Fruit fly (Drosophila melanogaster) whole organism, embryonic: ENCODE measurements around the gene Esyt2.

Source experiments
- Antp ChIP-seq: fragments of 200-800 bp; sonication (Bioruptor generic); optimal IDR thresholded peaks from 3 replicates; lab custom pipeline; 2016; ENCODE audit warnings: missing biosample characterization, missing genetic modification characterization
- Atf-2 ChIP-seq: fragments of 200-800 bp; sonication (Bioruptor generic); optimal IDR thresholded peaks from 2 replicates; lab custom pipeline; 2016; ENCODE audit warnings: missing biosample characterization, missing genetic modification characterization
- CG10267 ChIP-seq: fragments of 200-800 bp; sonication (Bioruptor generic); optimal IDR thresholded peaks from 2 replicates; lab custom pipeline; 2018; ENCODE audit warnings: missing biosample characterization, mild to moderate bottlenecking, missing genetic modification characterization, moderate library complexity
- CG10274 ChIP-seq: fragments of 200-800 bp; sonication (Bioruptor generic); optimal IDR thresholded peaks from 3 replicates; lab custom pipeline; 2017; ENCODE audit warnings: missing biosample characterization, mild to moderate bottlenecking, missing genetic modification characterization
- CG10462 ChIP-seq: fragments of 200-800 bp; sonication (Bioruptor generic); optimal IDR thresholded peaks from 2 replicates; lab custom pipeline; 2016; ENCODE audit warnings: missing biosample characterization, missing genetic modification characterization
- CG10654 ChIP-seq: fragments of 200-800 bp; sonication (Bioruptor generic); optimal IDR thresholded peaks from 2 replicates; lab custom pipeline; 2016; ENCODE audit warnings: missing biosample characterization, missing genetic modification characterization
- CG11398 ChIP-seq: fragments of 200-800 bp; sonication (Bioruptor generic); optimal IDR thresholded peaks from 2 replicates; lab custom pipeline; 2016; ENCODE audit warnings: missing biosample characterization, missing genetic modification characterization
- CG12155 ChIP-seq: fragments of 200-800 bp; sonication (Bioruptor generic); optimal IDR thresholded peaks from 3 replicates; lab custom pipeline; 2016; ENCODE audit warnings: missing biosample characterization, missing genetic modification characterization
- CG13894 ChIP-seq: fragments of 200-800 bp; sonication (Bioruptor generic); optimal IDR thresholded peaks from 3 replicates; lab custom pipeline; 2018; ENCODE audit warnings: missing biosample characterization, mild to moderate bottlenecking, missing genetic modification characterization, moderate library complexity
- CG15073 ChIP-seq: fragments of 200-800 bp; sonication (Bioruptor generic); optimal IDR thresholded peaks from 2 replicates; lab custom pipeline; 2016; ENCODE audit warnings: missing biosample characterization, missing genetic modification characterization
- CG15696 ChIP-seq: fragments of 200-800 bp; sonication (Bioruptor generic); optimal IDR thresholded peaks from 2 replicates; lab custom pipeline; 2019; ENCODE audit warnings: missing biosample characterization, mild to moderate bottlenecking, missing genetic modification characterization, moderate library complexity
- CG17568 ChIP-seq: fragments of 200-800 bp; sonication (Bioruptor generic); optimal IDR thresholded peaks from 2 replicates; lab custom pipeline; 2018; ENCODE audit warnings: missing biosample characterization, mild to moderate bottlenecking, missing genetic modification characterization, moderate library complexity
- CG2116 ChIP-seq: fragments of 200-800 bp; sonication (Bioruptor generic); optimal IDR thresholded peaks from 3 replicates; lab custom pipeline; 2018; ENCODE audit warnings: missing biosample characterization, mild to moderate bottlenecking, missing genetic modification characterization
- CG2889 ChIP-seq: fragments of 200-800 bp; sonication (Bioruptor generic); IDR thresholded peaks from 3 replicates; pipeline ENCODE4 v1.3.6; 2022; ENCODE audit warnings: missing biosample characterization, missing genetic modification characterization
- CG4404 ChIP-seq: fragments of 200-800 bp; sonication (Bioruptor generic); IDR thresholded peaks from 2 replicates; pipeline ENCODE4 v1.3.6; 2022; ENCODE audit warnings: missing biosample characterization, missing genetic modification characterization
- CG7271 ChIP-seq: fragments of 200-800 bp; sonication (Bioruptor generic); optimal IDR thresholded peaks from 2 replicates; lab custom pipeline; 2018; ENCODE audit warnings: missing biosample characterization, mild to moderate bottlenecking, missing genetic modification characterization, moderate library complexity
- CG7839 ChIP-seq: fragments of 200-800 bp; sonication (Bioruptor generic); optimal IDR thresholded peaks from 3 replicates; lab custom pipeline; 2018; ENCODE audit warnings: missing biosample characterization, mild to moderate bottlenecking, missing genetic modification characterization, moderate library complexity
- CG7987 ChIP-seq: fragments of 200-800 bp; sonication (Bioruptor generic); optimal IDR thresholded peaks from 2 replicates; lab custom pipeline; 2018; ENCODE audit warnings: missing biosample characterization, mild to moderate bottlenecking, missing genetic modification characterization, moderate library complexity
- CG9727 ChIP-seq: fragments of 200-800 bp; sonication (Bioruptor generic); optimal IDR thresholded peaks from 3 replicates; lab custom pipeline; 2017; ENCODE audit warnings: missing biosample characterization, mild to moderate bottlenecking, missing genetic modification characterization
- CG9817 ChIP-seq: fragments of 200-800 bp; sonication (Bioruptor generic); optimal IDR thresholded peaks from 2 replicates; lab custom pipeline; 2018; ENCODE audit warnings: missing biosample characterization, mild to moderate bottlenecking, missing genetic modification characterization, moderate library complexity
- ERR ChIP-seq: fragments of 200-800 bp; sonication (Bioruptor generic); optimal IDR thresholded peaks from 2 replicates; lab custom pipeline; 2016; ENCODE audit warnings: missing biosample characterization, missing genetic modification characterization
- HmgD ChIP-seq: fragments of 200-800 bp; sonication (Bioruptor generic); optimal IDR thresholded peaks from 3 replicates; lab custom pipeline; 2016; ENCODE audit warnings: missing biosample characterization, missing genetic modification characterization
- Hmx ChIP-seq: fragments of 200-800 bp; sonication (Bioruptor generic); optimal IDR thresholded peaks from 2 replicates; lab custom pipeline; 2016; ENCODE audit warnings: missing biosample characterization, missing genetic modification characterization
- NC2α ChIP-seq: fragments of 200-800 bp; sonication (Bioruptor generic); optimal IDR thresholded peaks from 2 replicates; lab custom pipeline; 2016; ENCODE audit warnings: missing biosample characterization, missing genetic modification characterization
- Six4 ChIP-seq: fragments of 200-800 bp; sonication (Bioruptor generic); optimal IDR thresholded peaks from 2 replicates; lab custom pipeline; 2016; ENCODE audit warnings: missing biosample characterization, missing genetic modification characterization
- Sox100B ChIP-seq: fragments of 200-800 bp; sonication (Bioruptor generic); optimal IDR thresholded peaks from 3 replicates; lab custom pipeline; 2018; ENCODE audit warnings: missing biosample characterization, mild to moderate bottlenecking, missing genetic modification characterization
- Stat92E ChIP-seq, 3 experiments: fragments of >200 bp in 2 of 3; fragments of 200-800 bp in 1 of 3; sonication (Bioruptor generic) in 1 of 3; optimal IDR thresholded peaks; 2 replicates each; lab custom pipeline; 2017 to 2019; ENCODE audit warnings: missing biosample characterization in 3 of 3, missing genetic modification characterization in 3 of 3, mild to moderate bottlenecking in 1 of 3, moderate library complexity in 1 of 3
- abd-A ChIP-seq: fragments of 200-800 bp; sonication (Bioruptor generic); optimal IDR thresholded peaks from 3 replicates; lab custom pipeline; 2019; ENCODE audit warnings: missing biosample characterization, mild to moderate bottlenecking, missing genetic modification characterization, moderate library complexity
- caup ChIP-seq: fragments of 200-800 bp; sonication (Bioruptor generic); optimal IDR thresholded peaks from 3 replicates; lab custom pipeline; 2017; ENCODE audit warnings: missing biosample characterization, mild to moderate bottlenecking, missing genetic modification characterization, moderate library complexity; ENCODE audit not compliant: severe bottlenecking
- chif ChIP-seq, 2 experiments: fragments of 200-800 bp; sonication (Bioruptor generic); optimal IDR thresholded peaks; 3 replicates each; lab custom pipeline; 2016; ENCODE audit warnings: missing biosample characterization in 2 of 2, missing genetic modification characterization in 2 of 2
- croc ChIP-seq: fragments of 200-800 bp; sonication (Bioruptor generic); conservative IDR thresholded peaks from 3 replicates; pipeline ENCODE4 v1.3.6; 2022; ENCODE audit warnings: missing biosample characterization, missing genetic modification characterization
- cwo ChIP-seq: fragments of 200-800 bp; sonication (Bioruptor generic); optimal IDR thresholded peaks from 3 replicates; lab custom pipeline; 2017; ENCODE audit warnings: missing biosample characterization, missing genetic modification characterization, mild to moderate bottlenecking, moderate library complexity, missing genetic modification reagents
- da ChIP-seq: fragments of 200-800 bp; sonication (Bioruptor generic); optimal IDR thresholded peaks from 2 replicates; lab custom pipeline; 2016; ENCODE audit warnings: missing biosample characterization, missing genetic modification characterization
- dmrt11E ChIP-seq: fragments of 200-800 bp; sonication (Bioruptor generic); optimal IDR thresholded peaks from 3 replicates; lab custom pipeline; 2018; ENCODE audit warnings: missing biosample characterization, mild to moderate bottlenecking, missing genetic modification characterization, moderate library complexity
- emc ChIP-seq: fragments of 200-800 bp; sonication (Bioruptor generic); optimal IDR thresholded peaks from 2 replicates; lab custom pipeline; 2016; ENCODE audit warnings: missing biosample characterization, missing genetic modification characterization
- ewg ChIP-seq: fragments of 200-800 bp; sonication (Bioruptor generic); optimal IDR thresholded peaks from 3 replicates; lab custom pipeline; 2017; ENCODE audit warnings: mild to moderate bottlenecking, missing biosample characterization, missing genetic modification reagents, missing genetic modification characterization
- gcm2 ChIP-seq: fragments of 200-800 bp; sonication (Bioruptor generic); optimal IDR thresholded peaks from 2 replicates; lab custom pipeline; 2016; ENCODE audit warnings: missing biosample characterization, missing genetic modification characterization
- gsb ChIP-seq: fragments of 200-800 bp; sonication (Bioruptor generic); IDR thresholded peaks from 2 replicates; pipeline ENCODE4 v1.3.6; 2022; ENCODE audit warnings: missing biosample characterization, missing genetic modification characterization
- mld ChIP-seq: fragments of 200-800 bp; sonication (Bioruptor generic); IDR thresholded peaks from 3 replicates; pipeline ENCODE4 v1.3.6; 2022; ENCODE audit warnings: missing biosample characterization, missing genetic modification characterization; ENCODE audit not compliant: partially characterized antibody
- pnt ChIP-seq: fragments of 200-800 bp; sonication (Bioruptor generic); optimal IDR thresholded peaks from 3 replicates; lab custom pipeline; 2016; ENCODE audit warnings: missing biosample characterization, missing genetic modification characterization
- prd ChIP-seq, 3 experiments: fragments of >200 bp in 2 of 3; fragments of 200-800 bp in 1 of 3; sonication (Bioruptor generic) in 1 of 3; optimal IDR thresholded peaks in 2 of 3; IDR thresholded peaks in 1 of 3; 2 replicates in 2 of 3; 3 replicates in 1 of 3; pipeline versions ENCODE4 v1.3.6 to Lab custom; 2017 to 2022; ENCODE audit warnings: missing biosample characterization in 1 of 3, missing genetic modification characterization in 1 of 3
- pros ChIP-seq: fragments of 200-800 bp; sonication (Bioruptor generic); optimal IDR thresholded peaks from 3 replicates; lab custom pipeline; 2019; ENCODE audit warnings: missing biosample characterization, mild to moderate bottlenecking, missing genetic modification characterization, moderate library complexity
- repo ChIP-seq: fragments of 200-800 bp; sonication (Bioruptor generic); optimal IDR thresholded peaks from 2 replicates; lab custom pipeline; 2016; ENCODE audit warnings: missing biosample characterization, missing genetic modification characterization
- sens-2 ChIP-seq: fragments of 200-800 bp; sonication (Bioruptor generic); IDR thresholded peaks from 2 replicates; pipeline ENCODE4 v1.3.6; 2022; ENCODE audit warnings: missing biosample characterization, missing genetic modification characterization
- sim ChIP-seq: fragments of 200-800 bp; sonication (Bioruptor generic); IDR thresholded peaks from 2 replicates; pipeline ENCODE4 v1.3.6; 2022; ENCODE audit warnings: missing biosample characterization, missing genetic modification characterization
- sug ChIP-seq: fragments of 200-800 bp; optimal IDR thresholded peaks from 2 replicates; lab custom pipeline; 2019; ENCODE audit warnings: missing biosample characterization, mild to moderate bottlenecking, missing genetic modification characterization, moderate library complexity
- trem ChIP-seq: fragments of 200-800 bp; optimal IDR thresholded peaks from 3 replicates; lab custom pipeline; 2019; ENCODE audit warnings: missing biosample characterization, mild to moderate bottlenecking, missing genetic modification characterization, moderate library complexity
- vnd ChIP-seq: fragments of 200-800 bp; sonication (Bioruptor generic); IDR thresholded peaks from 3 replicates; pipeline ENCODE4 v1.3.6; 2022; ENCODE audit warnings: missing biosample characterization, missing genetic modification characterization; ENCODE audit not compliant: partially characterized antibody
- zf30C ChIP-seq: fragments of 200-800 bp; sonication (Bioruptor generic); optimal IDR thresholded peaks from 3 replicates; lab custom pipeline; 2018; ENCODE audit warnings: missing biosample characterization, mild to moderate bottlenecking, missing genetic modification characterization

Esyt2 gene

dm6 chr3R:24567427-24567771 lies 22.9 kb downstream of the Esyt2 start (continued):
- peak; percentile 82 for TF ChIP-seq CG2889
- TF ChIP-seq abd-A (tag; lab: Kevin White, UChicago), result peak; percentile 71
- TF ChIP-seq CG2116 (GFP tag; lab: Kevin White, UChicago), result peak; percentile 47
- TF ChIP-seq mld (GFP tag; lab: Robert Waterston, UW), result no peak
- TF ChIP-seq gcm2 (GFP tag; lab: Kevin White, UChicago), result peak; percentile 83
- peak; percentile 71 for TF ChIP-seq Six4 (GFP tag; lab: Kevin White, UChicago)
- TF ChIP-seq CG11398, result peak; percentile 85
- peak; percentile 88 for TF ChIP-seq CG9817 (tag; lab: Kevin White, UChicago)
- peak; percentile 74 for TF ChIP-seq emc
- peak; percentile 80 for TF ChIP-seq CG9727 (GFP tag; lab: Kevin White, UChicago)
- peak; percentile 27 for TF ChIP-seq trem
- TF ChIP-seq zf30C (GFP tag; lab: Kevin White, UChicago), result peak; percentile 44
- TF ChIP-seq caup (GFP tag; lab: Kevin White, UChicago), result peak; percentile 87
- TF ChIP-seq vnd (GFP tag; lab: Robert Waterston, UW), result no peak
- no peak for TF ChIP-seq pros (GFP tag; lab: Kevin White, UChicago)
- peak; percentile 75; the same call in 1 of the 2 replicates for TF ChIP-seq sim (GFP tag; lab: Robert Waterston, UW)
- TF ChIP-seq Sox100B (GFP tag; lab: Kevin White, UChicago), result peak; percentile 74
- TF ChIP-seq CG10654 (GFP tag; lab: Kevin White, UChicago), result peak; percentile 80
- peak; percentile 63 for TF ChIP-seq Hmx (GFP tag; lab: Kevin White, UChicago)
- peak; percentile 76 for TF ChIP-seq repo (GFP tag; lab: Kevin White, UChicago)
- TF ChIP-seq gsb (GFP tag; lab: Robert Waterston, UW), result peak; percentile 86
- TF ChIP-seq CG12155 (GFP tag; lab: Kevin White, UChicago), result peak; percentile 82
- TF ChIP-seq NC2α (GFP tag; lab: Kevin White, UChicago), result peak; percentile 79
- TF ChIP-seq CG7271, result no peak
- peak; percentile 48 for TF ChIP-seq HmgD
- TF ChIP-seq chif (GFP tag; optimal IDR thresholded peaks at IDR 0.05; lab: Kevin White, UChicago), result peak; percentile 87 to 92
- TF ChIP-seq ERR, result peak; percentile 88
- peak; percentile 79 for TF ChIP-seq CG17568 (GFP tag; lab: Kevin White, UChicago)
- no peak for TF ChIP-seq prd (optimal IDR thresholded peaks at IDR 0.05; lab: Kevin White, UChicago)
- peak; percentile 91 for TF ChIP-seq prd (GFP tag; IDR thresholded peaks at IDR 0.05; lab: Robert Waterston, UW)
- TF ChIP-seq ewg (GFP tag; lab: Kevin White, UChicago), result peak; percentile 75
- TF ChIP-seq da (GFP tag; lab: Kevin White, UChicago), result peak; percentile 68
- no peak for TF ChIP-seq Stat92E (GFP tag; optimal IDR thresholded peaks at IDR 0.05; lab: Kevin White, UChicago)
- peak; percentile 90 for TF ChIP-seq CG7839
- peak; percentile 44 for TF ChIP-seq CG15696
- TF ChIP-seq dmrt11E (tag; lab: Kevin White, UChicago), result peak; percentile 54
- peak; percentile 69 for TF ChIP-seq sug (tag; lab: Kevin White, UChicago)
- TF ChIP-seq croc (GFP tag; lab: Robert Waterston, UW), result peak; percentile 62
- TF ChIP-seq CG7987 (GFP tag; lab: Kevin White, UChicago), result peak; percentile 61
- TF ChIP-seq pnt (GFP tag; lab: Kevin White, UChicago), result peak; percentile 91
- peak; percentile 63 for TF ChIP-seq CG10462 (GFP tag; lab: Kevin White, UChicago)
- peak; percentile 70 for TF ChIP-seq CG15073 (GFP tag; lab: Kevin White, UChicago)
- peak; percentile 83 for TF ChIP-seq Atf-2 (GFP tag; lab: Kevin White, UChicago)
- TF ChIP-seq CG10274 (GFP tag; lab: Kevin White, UChicago), result peak; percentile 70
- TF ChIP-seq CG13894 (tag; lab: Kevin White, UChicago), result peak; percentile 76
- TF ChIP-seq cwo (GFP tag; lab: Kevin White, UChicago), result peak; percentile 83
- TF ChIP-seq CG4404 (GFP tag; lab: Robert Waterston, UW), result peak; percentile 58; the same call in 1 of the 2 replicates
- peak; percentile 59 for TF ChIP-seq CG10267 (tag; lab: Kevin White, UChicago)
- peak; percentile 92 for TF ChIP-seq Antp (GFP tag; lab: Kevin White, UChicago)
- peak; percentile 83 for TF ChIP-seq sens-2 (GFP tag; lab: Robert Waterston, UW)
